Worm (Caenorhabditis elegans) whole organism, early embryonic: ENCODE measurements around the gene K11D12.12.
"Not testable (repeated sequence)": the region's sequence is repeated elsewhere in the genome, so short reads cannot be mapped to it uniquely, and the experiment has no call there.

Source experiments
- B0310.2 ChIP-seq: sonication (generic microtip); optimal IDR thresholded peaks from 2 replicates; lab custom pipeline; 2016; ENCODE audit warnings: mild to moderate bottlenecking, missing genetic modification characterization, missing compliant biosample characterization
- F13C5.2 ChIP-seq: sonication (generic microtip); optimal IDR thresholded peaks from 2 replicates; lab custom pipeline; 2017; ENCODE audit warnings: mild to moderate bottlenecking, missing genetic modification characterization, inconsistent platforms, missing compliant biosample characterization
- ama-1 ChIP-seq: fragments of 150-350 bp; optimal IDR thresholded peaks from 2 replicates; lab custom pipeline; 2014
- ceh-36 ChIP-seq: sonication (generic microtip); optimal IDR thresholded peaks from 2 replicates; lab custom pipeline; 2016; ENCODE audit warnings: missing genetic modification characterization, inconsistent platforms, missing compliant biosample characterization
- hnd-1 ChIP-seq: sonication (generic microtip); optimal IDR thresholded peaks from 2 replicates; lab custom pipeline; 2016; ENCODE audit warnings: missing genetic modification characterization, missing compliant biosample characterization
- pes-1 ChIP-seq: fragments of 200-800 bp; sonication (Bioruptor generic); IDR thresholded peaks from 2 replicates; pipeline ENCODE4 v1.3.6; 2022; ENCODE audit warnings: missing genetic modification reagents, missing genetic modification characterization, missing compliant biosample characterization
- sea-1 ChIP-seq: fragments of 200-800 bp; sonication (Bioruptor generic); conservative IDR thresholded peaks from 2 replicates; pipeline ENCODE4 v1.3.6; 2022; ENCODE audit warnings: missing genetic modification characterization, missing compliant biosample characterization

- TF ChIP-seq sea-1: peak; percentile 83
- TF ChIP-seq ceh-36 (tag; lab: Kevin White, UChicago); ama-1 (lab: Kevin White, UChicago); B0310.2; hnd-1 (tag; lab: Kevin White, UChicago); pes-1 (GFP tag; lab: Robert Waterston, UW); F13C5.2 (tag; lab: Kevin White, UChicago): not testable (repeated sequence)
Measured at ce11 chrV:5075343-5075742, 23.3 kb downstream of the K11D12.12 start.
